Fruit fly (Drosophila melanogaster): ENCODE data around the gene alpha-Est10.

- TF ChIP-seq CG8478 (optimal IDR thresholded peaks at IDR 0.05) (no peak), CTCF (optimal IDR thresholded peaks at IDR 0.05) (no peak)
Measured at dm6 chr3R:7492099-7492498, 1.5 kb downstream of the alpha-Est10 start.
